Worm (Caenorhabditis elegans) whole organism, late embryonic: ENCODE results near the gene act-1.
A peak's percentile ranks its signal among the peaks of the same experiment; 100 is the strongest.

Experiments
- C08G9.2 ChIP-seq: sonication (generic microtip); optimal IDR thresholded peaks from 2 replicates; lab custom pipeline; 2016; ENCODE audit warnings: mild to moderate bottlenecking, missing genetic modification characterization, moderate library complexity, missing compliant biosample characterization
- F13H6.1 ChIP-seq: sonication (generic microtip); optimal IDR thresholded peaks from 2 replicates; lab custom pipeline; 2016; ENCODE audit warnings: missing genetic modification characterization, missing compliant biosample characterization
- K09A11.1 ChIP-seq: sonication (generic microtip); optimal IDR thresholded peaks from 2 replicates; lab custom pipeline; 2017; ENCODE audit warnings: antibody characterized with exemption, mild to moderate bottlenecking, missing genetic modification characterization, missing compliant biosample characterization; ENCODE audit not compliant: insufficient read depth
- T23F11.4 ChIP-seq: fragments of 200-800 bp; sonication (Bioruptor generic); optimal IDR thresholded peaks from 2 replicates; lab custom pipeline; 2018; ENCODE audit warnings: mild to moderate bottlenecking, missing genetic modification characterization, missing compliant biosample characterization
- ceh-19 ChIP-seq: fragments of 200-800 bp; sonication (Bioruptor generic); optimal IDR thresholded peaks from 2 replicates; lab custom pipeline; 2018; ENCODE audit warnings: mild to moderate bottlenecking, missing genetic modification characterization, missing compliant biosample characterization
- ceh-2 ChIP-seq: sonication (generic microtip); optimal IDR thresholded peaks from 2 replicates; lab custom pipeline; 2016; ENCODE audit warnings: missing genotype, missing genetic modification characterization, missing compliant biosample characterization
- ceh-24 ChIP-seq: sonication (generic microtip); optimal IDR thresholded peaks from 2 replicates; lab custom pipeline; 2016; ENCODE audit warnings: mild to moderate bottlenecking, missing genetic modification characterization, missing compliant biosample characterization
- ceh-34 ChIP-seq: sonication (generic microtip); optimal IDR thresholded peaks from 2 replicates; lab custom pipeline; 2016; ENCODE audit warnings: mild to moderate bottlenecking, missing genetic modification characterization, missing compliant biosample characterization
- ceh-45 ChIP-seq: fragments of 200-800 bp; sonication (Bioruptor generic); IDR thresholded peaks from 2 replicates; pipeline ENCODE4 v1.3.6; 2022; ENCODE audit warnings: missing genetic modification reagents, missing genetic modification characterization, missing compliant biosample characterization
- ceh-48 ChIP-seq: sonication (generic microtip); optimal IDR thresholded peaks from 2 replicates; lab custom pipeline; 2016; ENCODE audit warnings: missing genetic modification characterization, inconsistent platforms, missing compliant biosample characterization
- ceh-9 ChIP-seq: sonication (generic microtip); optimal IDR thresholded peaks from 2 replicates; lab custom pipeline; 2016; ENCODE audit warnings: mild to moderate bottlenecking, missing genetic modification characterization, inconsistent platforms, missing compliant biosample characterization
- che-1 ChIP-seq: sonication (generic microtip); optimal IDR thresholded peaks from 2 replicates; lab custom pipeline; 2016; ENCODE audit warnings: mild to moderate bottlenecking, missing genetic modification characterization, missing compliant biosample characterization
- elt-2 ChIP-seq: sonication (generic microtip); optimal IDR thresholded peaks from 2 replicates; lab custom pipeline; 2016; ENCODE audit warnings: missing genetic modification reagents, missing genetic modification characterization, missing compliant biosample characterization
- eyg-1 ChIP-seq: sonication (generic microtip); optimal IDR thresholded peaks from 2 replicates; lab custom pipeline; 2016; ENCODE audit warnings: missing genotype, missing genetic modification characterization, missing compliant biosample characterization
- fax-1 ChIP-seq: sonication (generic microtip); optimal IDR thresholded peaks from 2 replicates; lab custom pipeline; 2016; ENCODE audit warnings: missing genotype, missing genetic modification characterization, missing compliant biosample characterization
- gmeb-2 ChIP-seq: sonication (generic microtip); optimal IDR thresholded peaks from 2 replicates; lab custom pipeline; 2016; ENCODE audit warnings: missing genetic modification characterization, inconsistent platforms, missing compliant biosample characterization
- hlh-13 ChIP-seq: fragments of 200-800 bp; sonication (Bioruptor generic); optimal IDR thresholded peaks from 2 replicates; lab custom pipeline; 2018; ENCODE audit warnings: mild to moderate bottlenecking, missing genetic modification characterization, missing compliant biosample characterization
- hlh-15 ChIP-seq: sonication (generic microtip); optimal IDR thresholded peaks from 2 replicates; lab custom pipeline; 2016; ENCODE audit warnings: missing genetic modification characterization, missing compliant biosample characterization
- hlh-30 ChIP-seq: sonication (generic microtip); optimal IDR thresholded peaks from 2 replicates; lab custom pipeline; 2017; ENCODE audit warnings: antibody characterized with exemption, missing genetic modification characterization, missing compliant biosample characterization; ENCODE audit not compliant: insufficient read depth
- hlh-6 ChIP-seq: sonication (generic microtip); optimal IDR thresholded peaks from 2 replicates; lab custom pipeline; 2016; ENCODE audit warnings: missing genotype, missing genetic modification characterization, missing compliant biosample characterization
- hlh-8 ChIP-seq: sonication (generic microtip); optimal IDR thresholded peaks from 2 replicates; lab custom pipeline; 2016; ENCODE audit warnings: missing genotype, missing genetic modification characterization, missing compliant biosample characterization
- lin-11 ChIP-seq: fragments of 200-800 bp; sonication (Bioruptor generic); optimal IDR thresholded peaks from 2 replicates; lab custom pipeline; 2018; ENCODE audit warnings: mild to moderate bottlenecking, missing genetic modification characterization, missing compliant biosample characterization
- madf-2 ChIP-seq: sonication (generic microtip); optimal IDR thresholded peaks from 2 replicates; lab custom pipeline; 2017; ENCODE audit warnings: missing genetic modification characterization, missing compliant biosample characterization
- nhr-232 ChIP-seq: sonication (generic microtip); optimal IDR thresholded peaks from 2 replicates; lab custom pipeline; 2016; ENCODE audit warnings: missing genetic modification characterization, missing compliant biosample characterization
- pag-3 ChIP-seq: sonication (generic microtip); optimal IDR thresholded peaks from 2 replicates; lab custom pipeline; 2016; ENCODE audit warnings: missing compliant biosample characterization, missing genetic modification characterization, borderline replicate concordance
- pat-9 ChIP-seq: fragments of 200-800 bp; sonication (Bioruptor generic); optimal IDR thresholded peaks from 2 replicates; lab custom pipeline; 2018; ENCODE audit warnings: mild to moderate bottlenecking, missing genetic modification characterization, moderate library complexity, missing compliant biosample characterization
- pqm-1 ChIP-seq: sonication (generic microtip); optimal IDR thresholded peaks from 2 replicates; lab custom pipeline; 2016; ENCODE audit warnings: missing genetic modification characterization, missing compliant biosample characterization
- ref-2 ChIP-seq: sonication (generic microtip); optimal IDR thresholded peaks from 2 replicates; lab custom pipeline; 2016; ENCODE audit warnings: missing genetic modification characterization, missing compliant biosample characterization
- rnt-1 ChIP-seq: sonication (generic microtip); optimal IDR thresholded peaks from 2 replicates; lab custom pipeline; 2016; ENCODE audit warnings: missing genetic modification characterization, missing compliant biosample characterization
- sdc-2 ChIP-seq: sonication (generic microtip); optimal IDR thresholded peaks from 2 replicates; lab custom pipeline; 2016; ENCODE audit warnings: missing genotype, missing genetic modification characterization, missing compliant biosample characterization
- sox-2 ChIP-seq: fragments of 200-800 bp; sonication (Bioruptor generic); IDR thresholded peaks from 2 replicates; pipeline ENCODE4 v1.3.6; 2022; ENCODE audit warnings: missing genetic modification reagents, missing genetic modification characterization, missing compliant biosample characterization
- tbx-2 ChIP-seq: sonication (generic microtip); optimal IDR thresholded peaks from 2 replicates; lab custom pipeline; 2016; ENCODE audit warnings: missing genetic modification characterization, missing compliant biosample characterization
- unc-3 ChIP-seq, 2 experiments: fragments of 200-800 bp in 1 of 2; sonication (Bioruptor generic) in 1 of 2; sonication (generic microtip) in 1 of 2; conservative IDR thresholded peaks in 1 of 2; optimal IDR thresholded peaks in 1 of 2; 2 replicates each; pipeline versions ENCODE4 v1.3.6 to Lab custom; 2016 to 2022; ENCODE audit warnings: missing compliant biosample characterization in 2 of 2, missing genetic modification characterization in 2 of 2, missing genetic modification reagents in 1 of 2
- unc-55 ChIP-seq: sonication (generic microtip); optimal IDR thresholded peaks from 2 replicates; lab custom pipeline; 2017; ENCODE audit warnings: missing biosample characterization, missing genetic modification reagents, missing genetic modification characterization
- ztf-16 ChIP-seq: sonication (generic microtip); optimal IDR thresholded peaks from 2 replicates; lab custom pipeline; 2017; ENCODE audit warnings: missing genetic modification characterization, missing compliant biosample characterization

Gene act-1

ce11 chrV:11083691-11084090 lies 2.8 kb downstream of the act-1 start (continued):
- no peak for TF ChIP-seq pqm-1 (tag; lab: Kevin White, UChicago)
- TF ChIP-seq nhr-232 (tag; lab: Kevin White, UChicago), result no peak
- TF ChIP-seq unc-55 (GFP tag; lab: Kevin White, UChicago), result peak; percentile 79
- no peak for TF ChIP-seq lin-11 (tag; lab: Kevin White, UChicago)
- TF ChIP-seq hlh-13 (GFP tag; lab: Kevin White, UChicago), result no peak
- TF ChIP-seq rnt-1, result peak; percentile 72

- TF ChIP-seq hlh-15 (tag; lab: Kevin White, UChicago) (no peak), elt-2 (peak; percentile 98)
Observed at ce11 chrV:11087119-11087518, 6.3 kb downstream of the act-1 start.

- TF ChIP-seq ztf-16 (tag; lab: Kevin White, UChicago) (no peak), hlh-8 (tag; lab: Kevin White, UChicago) (no peak), ceh-9 (no peak), gmeb-2 (no peak), T23F11.4 (GFP tag; lab: Kevin White, UChicago) (no peak), C08G9.2 (no peak), rnt-1 (no peak), ceh-48 (tag; lab: Kevin White, UChicago) (no peak), pag-3 (tag; lab: Kevin White, UChicago) (no peak), ceh-34 (tag; lab: Kevin White, UChicago) (no peak), unc-3 (GFP tag; conservative IDR thresholded peaks at IDR 0.05; lab: Robert Waterston, UW) (no peak), unc-3 (tag; optimal IDR thresholded peaks at IDR 0.05; lab: Kevin White, UChicago) (no peak), sdc-2 (tag; lab: Kevin White, UChicago) (no peak), F13H6.1 (tag; lab: Kevin White, UChicago) (no peak), hlh-6 (tag; lab: Kevin White, UChicago) (no peak), ref-2 (tag; lab: Kevin White, UChicago) (no peak), che-1 (no peak)
Observed at ce11 chrV:11087519-11087998, 6.7 kb downstream of the act-1 start, which contains the start of gene Y42A5A.1. Y42A5A.1 (plus strand) TSS chrV:11087948.

ce11 chrV:11093163-11094091 lies 12.6 kb downstream of the act-1 start, which contains the start of gene lact-8:
lact-8 (minus strand) TSS chrV:11093607.
- TF ChIP-seq eyg-1, result no peak
- peak; percentile 69 for TF ChIP-seq rnt-1
- TF ChIP-seq madf-2 (tag; lab: Kevin White, UChicago), result no peak
- no peak for TF ChIP-seq ceh-24 (tag; lab: Kevin White, UChicago)

ce11 chrV:11094698-11095097 lies 13.8 kb downstream of the act-1 start:
- TF ChIP-seq sox-2 (GFP tag; lab: Robert Waterston, UW), result no peak
- TF ChIP-seq pag-3 (tag; lab: Kevin White, UChicago), result no peak

ce11 chrV:11095873-11096272 lies 15.0 kb downstream of the act-1 start, which contains the start of gene Y42A5A.3:
Y42A5A.3 (minus strand) TSS chrV:11095973.
- TF ChIP-seq nhr-232 (tag; lab: Kevin White, UChicago) (no peak), tbx-2 (tag; lab: Kevin White, UChicago) (no peak), ceh-2 (tag; lab: Kevin White, UChicago) (no peak), fax-1 (tag; lab: Kevin White, UChicago) (no peak), F13H6.1 (tag; lab: Kevin White, UChicago) (no peak), ceh-45 (GFP tag; lab: Robert Waterston, UW) (no peak), ceh-19 (no peak), elt-2 (no peak), hlh-30 (tag; lab: Kevin White, UChicago) (no peak), pqm-1 (tag; lab: Kevin White, UChicago) (no peak), K09A11.1 (tag; lab: Kevin White, UChicago) (no peak), pat-9 (no peak)
- TF ChIP-seq, all 69 proteins: peak for 0
